Worm (Caenorhabditis elegans) whole organism, L2 larva: Measurements from ENCODE around the gene C18G1.1.

Experiments
- ceh-82 ChIP-seq: fragments of 150-350 bp; optimal IDR thresholded peaks from 2 replicates; lab custom pipeline; 2014; ENCODE audit warnings: missing biosample characterization, missing genetic modification characterization
- elt-3 ChIP-seq: sonication (generic microtip); optimal IDR thresholded peaks from 2 replicates; lab custom pipeline; 2017; ENCODE audit warnings: missing biosample characterization, missing genetic modification characterization
- lsy-2 ChIP-seq, 2 experiments: fragments of 150-350 bp in 1 of 2; sonication (generic microtip) in 1 of 2; optimal IDR thresholded peaks; 2 replicates each; lab custom pipeline; 2014 to 2017; ENCODE audit warnings: missing biosample characterization in 2 of 2, missing genetic modification characterization in 2 of 2
- sem-4 ChIP-seq: fragments of 150-350 bp; optimal IDR thresholded peaks from 2 replicates; lab custom pipeline; 2014; ENCODE audit warnings: missing biosample characterization, missing genetic modification reagents, missing genetic modification characterization

ce11 chrV:4823323-4823682 is 45.5 kb downstream of the C18G1.1 start, which contains the start of gene adss-1:
- TF ChIP-seq ceh-82 (no peak), sem-4 (tag; lab: Kevin White, UChicago) (no peak), lsy-2 (tag; optimal IDR thresholded peaks at IDR 0.05; lab: Kevin White, UChicago) (no peak), elt-3 (tag; lab: Kevin White, UChicago) (no peak)
